Fruit fly (Drosophila melanogaster) Kc167 (cell line): ENCODE measurements around the gene CG14130.

ENCODE experiments used
- Myc ChIP-seq: fragments of >200 bp; optimal IDR thresholded peaks from 2 replicates; lab custom pipeline; 2017; ENCODE audit warnings: missing external identifiers
- Sin3A ChIP-seq: fragments of >200 bp; optimal IDR thresholded peaks from 2 replicates; lab custom pipeline; 2018; ENCODE audit warnings: missing external identifiers
- h ChIP-seq: fragments of >200 bp; optimal IDR thresholded peaks from 3 replicates; lab custom pipeline; 2018; ENCODE audit warnings: missing external identifiers
- psq ChIP-seq: fragments of >200 bp; optimal IDR thresholded peaks from 2 replicates; lab custom pipeline; 2017; ENCODE audit warnings: missing external identifiers
- ttk ChIP-seq: sonication (Bioruptor generic); optimal IDR thresholded peaks from 2 replicates; lab custom pipeline; 2017; ENCODE audit warnings: missing external identifiers

- TF ChIP-seq ttk (lab: Kevin White, UChicago) (no peak), Sin3A (lab: Kevin White, UChicago) (no peak), h (no peak), Myc (lab: Kevin White, UChicago) (no peak), psq (lab: Kevin White, UChicago) (no peak)
Observed at dm6 chr3L:11777348-11777958, 37.8 kb upstream of the CG14130 start.
